Worm (Caenorhabditis elegans): ENCODE measurements around the gene algn-9.

- TF ChIP-seq dsc-1 (tag; optimal IDR thresholded peaks at IDR 0.05) (no peak), nhr-237 (tag; optimal IDR thresholded peaks at IDR 0.05) (no peak), elt-3 (tag; optimal IDR thresholded peaks at IDR 0.05) (no peak), ztf-4 (tag; optimal IDR thresholded peaks at IDR 0.05) (no peak), ama-1 (optimal IDR thresholded peaks at IDR 0.05) (no peak), fkh-4 (tag; optimal IDR thresholded peaks at IDR 0.05; ENCODE audit: borderline replicate concordance) (no peak), skn-1 (tag; optimal IDR thresholded peaks at IDR 0.05) (no peak), unc-86 (tag; optimal IDR thresholded peaks at IDR 0.05) (no peak), ceh-82 (tag; optimal IDR thresholded peaks at IDR 0.05) (no peak), unc-62 (GFP tag; optimal IDR thresholded peaks at IDR 0.05) (no peak), ceh-8 (GFP tag; optimal IDR thresholded peaks at IDR 0.05) (no peak)
Observed at ce11 chrII:10598970-10599369, 14.8 kb downstream of the algn-9 start, which contains the start of gene C14A4.9.

All from whole organism, L1 larva.